Worm (Caenorhabditis elegans) whole organism, midembryonic: ENCODE results near the gene M163.1.

Experiments
- T22C8.4 ChIP-seq: fragments of 200-800 bp; sonication (Bioruptor generic); IDR thresholded peaks from 2 replicates; pipeline ENCODE4 v1.3.6; 2022; ENCODE audit warnings: missing genetic modification characterization, missing compliant biosample characterization
- cog-1 ChIP-seq: sonication (generic microtip); optimal IDR thresholded peaks from 2 replicates; lab custom pipeline; 2016; ENCODE audit warnings: missing genetic modification characterization, missing compliant biosample characterization
- flt-1 ChIP-seq: fragments of 200-800 bp; sonication (Bioruptor generic); IDR thresholded peaks from 2 replicates; pipeline ENCODE4 v1.3.6; 2022; ENCODE audit warnings: missing genetic modification characterization, missing compliant biosample characterization
- klf-2 ChIP-seq: fragments of 200-800 bp; sonication (Bioruptor generic); conservative IDR thresholded peaks from 2 replicates; pipeline ENCODE4 v1.3.6; 2022; ENCODE audit warnings: missing genetic modification reagents, missing genetic modification characterization, missing compliant biosample characterization
- med-1 ChIP-seq: sonication (generic microtip); optimal IDR thresholded peaks from 2 replicates; lab custom pipeline; 2017; ENCODE audit warnings: missing genetic modification characterization, mild to moderate bottlenecking, missing compliant biosample characterization, antibody characterized with exemption, missing genetic modification reagents; ENCODE audit not compliant: insufficient read depth
- ref-1 ChIP-seq: fragments of 200-800 bp; sonication (Bioruptor generic); conservative IDR thresholded peaks from 2 replicates; pipeline ENCODE4 v1.3.6; 2022; ENCODE audit warnings: missing genetic modification reagents, missing genetic modification characterization, missing compliant biosample characterization
- tab-1 ChIP-seq: fragments of 200-800 bp; sonication (Bioruptor generic); IDR thresholded peaks from 2 replicates; pipeline ENCODE4 v1.3.6; 2022; ENCODE audit warnings: missing genetic modification characterization, missing compliant biosample characterization
- ztf-23 ChIP-seq: fragments of 200-800 bp; sonication (Bioruptor generic); IDR thresholded peaks from 2 replicates; pipeline ENCODE4 v1.3.6; 2022; ENCODE audit warnings: missing genetic modification reagents, missing genetic modification characterization, missing compliant biosample characterization
- ztf-29 ChIP-seq: fragments of 200-800 bp; sonication (Bioruptor generic); IDR thresholded peaks from 2 replicates; pipeline ENCODE4 v1.3.6; 2022; ENCODE audit warnings: missing genetic modification reagents, missing genetic modification characterization, missing compliant biosample characterization

Gene M163.1

DNA sequence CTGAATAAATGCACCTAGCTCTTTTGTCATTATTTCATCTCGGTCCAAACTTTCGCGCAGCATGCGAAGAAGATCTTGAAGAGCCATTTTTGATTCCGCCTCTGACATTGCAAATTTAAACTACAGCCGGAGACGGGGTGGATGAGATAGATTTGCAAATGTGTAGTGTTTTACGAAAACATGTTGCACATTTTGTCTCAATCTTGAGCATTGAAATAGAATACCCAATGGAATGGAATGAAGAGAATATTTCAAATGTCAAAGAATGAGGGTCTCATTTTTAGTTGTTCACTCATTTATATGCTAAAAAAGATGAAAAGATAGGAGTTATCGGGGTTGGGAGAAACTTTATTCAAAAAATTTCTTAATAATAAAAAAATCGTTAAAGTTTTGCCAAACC, 48.2 kb downstream of the M163.1 start, which contains the start of gene Y66C5A.1:
Gene Y66C5A.1, minus strand, starts transcription at position 101 of the 400 bp plus-strand sequence.
- no peak for TF ChIP-seq T22C8.4 (GFP tag; lab: Robert Waterston, UW)
- TF ChIP-seq ztf-29 (GFP tag; lab: Robert Waterston, UW), result no peak
- no peak for TF ChIP-seq ref-1 (GFP tag; lab: Robert Waterston, UW)
- TF ChIP-seq klf-2 (GFP tag; lab: Robert Waterston, UW), result no peak
- no peak for TF ChIP-seq cog-1 (tag; lab: Kevin White, UChicago)
- TF ChIP-seq ztf-23, result no peak
- TF ChIP-seq flt-1 (GFP tag; lab: Robert Waterston, UW), result no peak
- TF ChIP-seq tab-1 (GFP tag; lab: Robert Waterston, UW), result no peak
- no peak for TF ChIP-seq med-1

DNA sequence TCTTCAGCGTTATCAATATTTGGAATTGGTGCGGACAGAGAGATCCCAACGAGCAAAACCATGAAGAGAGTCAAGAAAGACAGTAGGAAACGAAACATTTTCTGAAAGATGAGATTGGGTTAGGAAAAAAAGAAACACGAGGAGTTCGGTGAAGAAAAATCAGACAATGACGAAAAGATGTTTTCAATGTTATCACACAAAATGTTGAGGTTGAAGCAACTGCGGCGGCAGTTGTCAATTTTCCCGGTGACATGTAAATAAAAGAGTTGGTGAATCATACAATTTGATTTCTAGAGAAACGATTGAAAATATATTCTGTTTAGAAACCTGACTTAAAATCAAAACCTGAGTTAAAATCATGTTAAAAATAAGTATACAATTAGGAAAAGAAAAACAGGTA, 49.9 kb downstream of the M163.1 start, which contains the start of gene F23D12.7:
Gene F23D12.7, minus strand, starts transcription at position 101 of the 400 bp plus-strand sequence.
- TF ChIP-seq ref-1 (GFP tag; lab: Robert Waterston, UW) (no peak), med-1 (no peak), tab-1 (GFP tag; lab: Robert Waterston, UW) (no peak), ztf-23 (no peak), ztf-29 (GFP tag; lab: Robert Waterston, UW) (no peak), T22C8.4 (GFP tag; lab: Robert Waterston, UW) (no peak), cog-1 (tag; lab: Kevin White, UChicago) (no peak), klf-2 (GFP tag; lab: Robert Waterston, UW) (no peak), flt-1 (GFP tag; lab: Robert Waterston, UW) (no peak)
